Worm (Caenorhabditis elegans): ENCODE results near the gene fbxa-15.

fbxa-15 gene

DNA sequence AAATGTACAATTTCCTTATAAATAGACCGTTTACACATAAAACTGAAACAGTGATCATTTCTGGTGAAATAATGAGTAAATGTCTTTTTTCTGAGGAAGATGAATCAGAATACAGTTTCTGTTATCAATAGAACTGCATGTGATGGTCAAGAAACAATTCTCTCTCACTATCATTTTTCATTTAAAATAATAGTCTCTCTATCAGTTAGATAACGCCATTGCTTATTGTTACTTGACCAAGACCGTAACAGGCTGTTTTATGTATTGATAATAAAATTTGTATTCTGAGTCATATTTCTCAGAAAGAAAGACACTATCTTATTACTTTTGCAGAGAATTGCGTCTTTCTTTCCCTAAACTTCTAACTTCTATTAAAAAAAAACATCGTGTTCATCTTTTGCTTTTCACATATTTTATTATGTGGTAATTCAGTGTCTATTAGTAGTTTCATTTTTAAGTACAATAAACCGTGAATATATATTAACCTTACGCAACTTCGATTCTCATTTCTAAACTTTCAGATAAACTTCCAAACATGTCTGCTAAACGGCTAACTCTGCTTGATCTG is 26.2 kb downstream of the fbxa-15 start, which contains the start of gene fbxa-35:
Gene fbxa-35 (plus strand): TSS at position 518 of the 568 bp plus-strand sequence.
- TF ChIP-seq ets-7 (tag; optimal IDR thresholded peaks at IDR 0.05): no peak
- no peak for TF ChIP-seq pes-1 (GFP tag; IDR thresholded peaks at IDR 0.05)
- TF ChIP-seq B0310.2 (tag; optimal IDR thresholded peaks at IDR 0.05): no peak
- TF ChIP-seq flt-1 (GFP tag; IDR thresholded peaks at IDR 0.05): no peak
- no peak for TF ChIP-seq hmbx-1 (tag; optimal IDR thresholded peaks at IDR 0.05)
- TF ChIP-seq scrt-1 (GFP tag; IDR thresholded peaks at IDR 0.05): no peak
- no peak for TF ChIP-seq tbx-37 (GFP tag; conservative IDR thresholded peaks at IDR 0.05)
- no peak for TF ChIP-seq tbx-11 (GFP tag; IDR thresholded peaks at IDR 0.05)
- no peak for TF ChIP-seq ama-1 (optimal IDR thresholded peaks at IDR 0.05)
- TF ChIP-seq hnd-1 (tag; optimal IDR thresholded peaks at IDR 0.05): no peak
- TF ChIP-seq aly-1 (tag; optimal IDR thresholded peaks at IDR 0.05): no peak
- no peak for TF ChIP-seq ceh-13 (GFP tag; optimal IDR thresholded peaks at IDR 0.05)
- TF ChIP-seq tra-4 (tag; optimal IDR thresholded peaks at IDR 0.05): no peak

DNA sequence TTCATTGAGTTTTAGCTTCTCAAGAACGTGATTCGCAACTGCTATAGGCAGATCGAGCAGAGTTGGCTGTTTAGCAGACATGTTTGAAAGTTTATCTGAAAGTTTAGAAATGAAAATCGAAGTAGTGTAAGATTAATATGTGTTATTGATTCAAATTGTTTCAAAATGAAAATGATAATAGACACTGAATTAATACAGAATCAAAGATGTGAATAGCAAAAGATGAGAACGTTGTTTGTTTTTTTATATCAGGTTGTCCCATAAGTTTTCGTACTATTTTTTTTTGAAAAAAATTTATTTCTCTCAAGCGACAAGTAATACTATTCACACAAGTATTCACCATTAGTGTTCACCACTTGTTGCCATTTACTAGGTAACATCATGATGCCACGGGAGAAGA is 28.3 kb downstream of the fbxa-15 start, which contains the start of gene fbxa-36:
Gene fbxa-36 (minus strand): TSS at position 101 of the 400 bp plus-strand sequence.
- no peak for TF ChIP-seq hnd-1 (tag; optimal IDR thresholded peaks at IDR 0.05)
- no peak for TF ChIP-seq ama-1 (optimal IDR thresholded peaks at IDR 0.05)
- TF ChIP-seq hmbx-1 (tag; optimal IDR thresholded peaks at IDR 0.05): no peak
- no peak for TF ChIP-seq B0310.2 (tag; optimal IDR thresholded peaks at IDR 0.05)
- TF ChIP-seq pes-1 (GFP tag; IDR thresholded peaks at IDR 0.05): no peak
- no peak for TF ChIP-seq ceh-13 (GFP tag; optimal IDR thresholded peaks at IDR 0.05)
- no peak for TF ChIP-seq sea-1 (GFP tag; conservative IDR thresholded peaks at IDR 0.05)
- no peak for TF ChIP-seq aly-1 (tag; optimal IDR thresholded peaks at IDR 0.05)

DNA sequence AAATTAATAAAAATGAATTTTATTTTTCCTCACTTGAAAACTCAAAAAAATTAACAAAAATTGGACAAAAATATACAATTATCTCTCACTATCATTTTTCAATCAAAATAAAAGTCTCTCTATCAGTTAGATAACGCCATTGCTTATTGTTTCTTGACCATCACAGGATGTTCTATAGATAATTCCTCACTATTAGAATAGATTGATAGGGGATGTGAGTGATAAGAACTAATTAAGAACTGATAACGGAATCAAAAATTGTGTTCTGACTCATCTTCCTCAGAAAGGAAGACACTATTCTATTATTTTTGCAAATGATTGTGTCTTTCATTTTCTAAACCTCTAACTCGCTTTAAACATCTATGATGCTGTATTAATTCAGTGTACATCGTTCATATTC is 32.3 kb downstream of the fbxa-15 start:
- no peak for TF ChIP-seq hmbx-1 (tag; optimal IDR thresholded peaks at IDR 0.05)
- no peak for TF ChIP-seq hmg-4 (GFP tag; optimal IDR thresholded peaks at IDR 0.05)
- TF ChIP-seq tbx-11 (GFP tag; IDR thresholded peaks at IDR 0.05): no peak
- no peak for TF ChIP-seq hnd-1 (tag; optimal IDR thresholded peaks at IDR 0.05)
- TF ChIP-seq tbx-37 (GFP tag; conservative IDR thresholded peaks at IDR 0.05): no peak
- no peak for TF ChIP-seq ceh-13 (GFP tag; optimal IDR thresholded peaks at IDR 0.05)
- no peak for TF ChIP-seq ets-7 (tag; optimal IDR thresholded peaks at IDR 0.05)
- no peak for TF ChIP-seq ceh-36 (tag; optimal IDR thresholded peaks at IDR 0.05)
- no peak for TF ChIP-seq scrt-1 (GFP tag; IDR thresholded peaks at IDR 0.05)
- TF ChIP-seq ama-1 (optimal IDR thresholded peaks at IDR 0.05): no peak
- no peak for TF ChIP-seq flt-1 (GFP tag; IDR thresholded peaks at IDR 0.05)
- no peak for TF ChIP-seq F13C5.2 (tag; optimal IDR thresholded peaks at IDR 0.05)
- TF ChIP-seq pes-1 (GFP tag; IDR thresholded peaks at IDR 0.05): no peak
- no peak for TF ChIP-seq tra-4 (tag; optimal IDR thresholded peaks at IDR 0.05)
- TF ChIP-seq aly-1 (tag; optimal IDR thresholded peaks at IDR 0.05): no peak
- TF ChIP-seq sea-1 (GFP tag; conservative IDR thresholded peaks at IDR 0.05): no peak
- no peak for TF ChIP-seq B0310.2 (tag; optimal IDR thresholded peaks at IDR 0.05)

DNA sequence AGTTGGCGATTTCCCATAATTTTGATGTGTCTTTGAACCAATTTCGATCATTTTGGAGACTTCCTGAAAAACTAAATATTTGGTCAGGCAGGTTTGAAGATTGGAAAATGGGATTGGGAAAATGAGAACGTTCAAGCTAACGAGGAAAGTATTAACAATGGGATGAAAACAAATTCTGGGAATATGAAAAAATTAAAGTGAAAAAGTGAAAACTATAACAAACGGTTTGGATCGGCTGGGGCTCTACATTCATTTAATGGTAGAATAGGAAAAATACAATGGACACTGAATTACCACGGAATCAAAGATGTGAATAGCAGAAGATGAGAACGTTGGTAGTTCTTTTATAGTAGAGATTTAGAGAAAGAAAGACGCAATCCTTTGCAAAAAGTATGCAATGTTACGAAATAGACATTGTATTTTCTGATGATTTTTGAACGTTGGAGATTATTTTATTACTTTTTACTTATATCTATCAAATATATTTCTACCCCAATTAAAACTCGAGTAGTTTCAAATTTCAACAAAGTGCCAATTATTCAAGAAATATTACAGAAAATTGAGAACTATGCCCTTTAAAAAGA is 32.9 kb downstream of the fbxa-15 start, which contains the start of gene fbxa-50:
Gene fbxa-50 (minus strand): TSS at position 51 of the 584 bp plus-strand sequence.
- TF ChIP-seq hnd-1 (tag; optimal IDR thresholded peaks at IDR 0.05) (no peak), ets-7 (tag; optimal IDR thresholded peaks at IDR 0.05) (no peak), scrt-1 (GFP tag; IDR thresholded peaks at IDR 0.05) (no peak), aly-1 (tag; optimal IDR thresholded peaks at IDR 0.05) (no peak), ama-1 (optimal IDR thresholded peaks at IDR 0.05) (no peak), flt-1 (GFP tag; IDR thresholded peaks at IDR 0.05) (no peak), hmbx-1 (tag; optimal IDR thresholded peaks at IDR 0.05) (no peak), tra-4 (tag; optimal IDR thresholded peaks at IDR 0.05) (no peak), pes-1 (GFP tag; IDR thresholded peaks at IDR 0.05) (no peak), sea-1 (GFP tag; conservative IDR thresholded peaks at IDR 0.05) (no peak), ceh-13 (GFP tag; optimal IDR thresholded peaks at IDR 0.05) (no peak), F13C5.2 (tag; optimal IDR thresholded peaks at IDR 0.05) (no peak), tbx-11 (GFP tag; IDR thresholded peaks at IDR 0.05) (no peak), B0310.2 (tag; optimal IDR thresholded peaks at IDR 0.05) (no peak), ceh-36 (tag; optimal IDR thresholded peaks at IDR 0.05) (no peak), hmg-4 (GFP tag; optimal IDR thresholded peaks at IDR 0.05) (no peak), tbx-37 (GFP tag; conservative IDR thresholded peaks at IDR 0.05) (no peak)

DNA sequence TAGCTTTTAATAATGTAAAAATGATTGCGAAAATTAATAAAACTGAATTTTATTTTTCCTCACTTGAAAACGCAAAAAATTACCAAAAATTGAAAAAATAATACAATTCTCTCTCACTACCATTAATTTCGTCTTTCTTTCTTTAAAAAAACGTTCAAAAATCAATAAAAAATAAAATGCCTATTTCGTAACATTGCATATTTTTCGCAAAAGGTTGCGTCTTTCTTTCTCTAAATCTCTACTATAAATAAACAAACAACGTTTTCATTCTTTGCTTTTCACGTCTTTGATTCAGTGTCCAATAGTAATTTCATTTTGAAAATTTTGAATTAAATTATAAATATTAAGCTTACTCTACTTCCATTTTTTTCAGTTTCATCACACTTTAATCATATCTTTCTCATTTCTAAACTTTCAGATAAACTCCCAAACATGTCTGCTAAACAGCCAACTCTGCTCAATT is 36.8 kb downstream of the fbxa-15 start, which contains the start of gene fbxa-37:
Gene fbxa-37 (plus strand): TSS at position 413 of the 463 bp plus-strand sequence.
- TF ChIP-seq hmg-4 (GFP tag; optimal IDR thresholded peaks at IDR 0.05) (no peak), B0310.2 (tag; optimal IDR thresholded peaks at IDR 0.05) (no peak), scrt-1 (GFP tag; IDR thresholded peaks at IDR 0.05) (no peak), flt-1 (GFP tag; IDR thresholded peaks at IDR 0.05) (no peak), ets-7 (tag; optimal IDR thresholded peaks at IDR 0.05) (no peak), hnd-1 (tag; optimal IDR thresholded peaks at IDR 0.05) (no peak), aly-1 (tag; optimal IDR thresholded peaks at IDR 0.05) (no peak), tbx-37 (GFP tag; conservative IDR thresholded peaks at IDR 0.05) (no peak), tbx-11 (GFP tag; IDR thresholded peaks at IDR 0.05) (no peak), F13C5.2 (tag; optimal IDR thresholded peaks at IDR 0.05) (no peak), sea-1 (GFP tag; conservative IDR thresholded peaks at IDR 0.05) (no peak)

DNA sequence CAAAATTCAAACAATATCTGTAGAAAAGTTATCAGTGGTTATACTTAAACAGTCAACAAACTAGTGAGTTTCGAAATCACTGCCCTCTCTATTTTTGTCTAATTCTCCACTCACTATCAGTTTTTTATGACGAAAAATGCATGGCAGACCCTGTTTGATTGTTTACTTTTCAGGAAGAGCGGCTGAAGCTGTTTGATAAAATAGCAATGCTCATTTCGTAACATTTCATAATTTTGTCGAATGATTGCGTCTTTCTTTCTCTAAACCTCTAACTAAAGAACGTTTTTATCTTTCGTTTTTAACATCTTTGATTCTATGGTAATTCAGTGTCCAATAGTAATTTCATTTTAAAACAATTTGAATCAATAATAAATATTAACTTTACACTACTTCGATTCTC is 42.3 kb downstream of the fbxa-15 start:
- TF ChIP-seq hnd-1 (tag; optimal IDR thresholded peaks at IDR 0.05) (no peak), ets-7 (tag; optimal IDR thresholded peaks at IDR 0.05) (no peak), ceh-36 (tag; optimal IDR thresholded peaks at IDR 0.05) (no peak), ceh-13 (GFP tag; optimal IDR thresholded peaks at IDR 0.05) (no peak), ama-1 (optimal IDR thresholded peaks at IDR 0.05) (no peak), scrt-1 (GFP tag; IDR thresholded peaks at IDR 0.05) (no peak), hmg-4 (GFP tag; optimal IDR thresholded peaks at IDR 0.05) (no peak), B0310.2 (tag; optimal IDR thresholded peaks at IDR 0.05) (no peak), tra-4 (tag; optimal IDR thresholded peaks at IDR 0.05) (no peak), aly-1 (tag; optimal IDR thresholded peaks at IDR 0.05) (no peak), F13C5.2 (tag; optimal IDR thresholded peaks at IDR 0.05) (no peak), tbx-37 (GFP tag; conservative IDR thresholded peaks at IDR 0.05) (no peak), hmbx-1 (tag; optimal IDR thresholded peaks at IDR 0.05) (no peak)

DNA sequence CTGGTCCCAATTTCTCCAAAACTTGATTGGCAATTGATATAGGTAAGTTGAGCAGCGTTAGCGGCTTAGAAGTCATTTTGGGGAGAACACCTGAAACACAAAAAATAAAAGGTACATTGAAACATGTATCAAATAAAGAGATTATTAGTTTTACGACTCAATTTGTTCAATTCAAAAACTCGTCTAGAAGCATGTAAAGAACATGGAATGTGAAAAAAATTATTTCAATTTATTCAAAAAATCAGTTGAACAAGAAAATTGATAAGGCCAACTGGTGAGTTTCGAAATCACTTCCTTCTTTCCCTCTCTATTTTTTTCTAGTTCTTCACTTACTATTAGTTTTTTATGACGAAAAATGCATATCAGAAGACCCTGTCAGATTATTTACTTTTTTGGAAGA is 45.9 kb downstream of the fbxa-15 start, which contains the start of gene fbxa-30:
Gene fbxa-30 (minus strand): TSS at position 101 of the 400 bp plus-strand sequence.
- TF ChIP-seq tbx-37 (GFP tag; conservative IDR thresholded peaks at IDR 0.05) (no peak), ceh-36 (tag; optimal IDR thresholded peaks at IDR 0.05) (no peak), F13C5.2 (tag; optimal IDR thresholded peaks at IDR 0.05) (no peak), scrt-1 (GFP tag; IDR thresholded peaks at IDR 0.05) (no peak), hnd-1 (tag; optimal IDR thresholded peaks at IDR 0.05) (no peak), tra-4 (tag; optimal IDR thresholded peaks at IDR 0.05) (no peak), ceh-13 (GFP tag; optimal IDR thresholded peaks at IDR 0.05) (no peak), ets-7 (tag; optimal IDR thresholded peaks at IDR 0.05) (no peak), ama-1 (optimal IDR thresholded peaks at IDR 0.05) (no peak)
